Worm (Caenorhabditis elegans): ENCODE data around the gene fbxc-20.

ce11 chrII:2455931-2456576 lies 37.1 kb downstream of the fbxc-20 start:
- TF ChIP-seq scrt-1 (GFP tag; IDR thresholded peaks at IDR 0.05) = no peak
- TF ChIP-seq ama-1 (optimal IDR thresholded peaks at IDR 0.05) = no peak
- no peak for TF ChIP-seq hmbx-1 (tag; optimal IDR thresholded peaks at IDR 0.05)
- TF ChIP-seq ceh-36 (tag; optimal IDR thresholded peaks at IDR 0.05) = no peak
- TF ChIP-seq aly-1 (tag; optimal IDR thresholded peaks at IDR 0.05) = no peak
- no peak for TF ChIP-seq hmg-4 (GFP tag; optimal IDR thresholded peaks at IDR 0.05)
- no peak for TF ChIP-seq tbx-11 (GFP tag; IDR thresholded peaks at IDR 0.05)

All from whole organism, early embryonic.